Fruit fly (Drosophila melanogaster): ENCODE data around the gene eas.

Gene eas

DNA sequence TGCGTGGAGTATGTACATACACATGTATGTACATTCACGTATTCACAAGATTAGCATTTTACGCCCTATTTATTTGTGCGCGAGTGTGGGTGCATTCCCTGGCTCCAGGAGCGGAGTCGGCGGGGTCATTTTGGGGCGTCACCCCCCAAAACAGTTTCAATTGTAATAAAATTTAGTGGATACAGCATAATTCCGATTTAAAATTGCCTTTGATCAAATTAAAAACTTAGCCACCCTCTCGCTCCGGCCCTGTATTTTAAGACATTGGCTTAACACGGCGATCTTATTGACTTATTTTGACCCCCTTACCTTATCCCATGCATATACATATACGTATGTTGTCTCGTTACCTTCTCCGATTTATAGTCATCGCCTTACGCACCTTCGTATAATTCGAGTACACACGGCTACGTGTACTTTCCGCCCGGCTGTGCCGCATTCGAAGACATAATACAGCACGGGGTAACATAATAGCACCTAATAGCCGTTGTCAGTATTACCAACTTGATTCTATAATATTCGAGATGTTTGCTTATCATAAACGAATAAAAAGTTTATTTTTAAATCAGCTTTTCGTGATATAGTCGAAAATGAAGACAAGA, 1.3 kb downstream of the eas start (continued):
- TF ChIP-seq vri (GFP tag; optimal IDR thresholded peaks at IDR 0.05) = peak; percentile 73
- TF ChIP-seq eg (GFP tag; IDR thresholded peaks at IDR 0.05) = peak; percentile 96
- peak; percentile 93 for TF ChIP-seq Eip75B (GFP tag; optimal IDR thresholded peaks at IDR 0.05)
- TF ChIP-seq CG34406 (GFP tag; optimal IDR thresholded peaks at IDR 0.05) = peak; percentile 89
- TF ChIP-seq CG3032 (tag; optimal IDR thresholded peaks at IDR 0.05) = peak; percentile 87
- TF ChIP-seq Sox14 (GFP tag; optimal IDR thresholded peaks at IDR 0.05) = peak; percentile 91
- peak; percentile 90 for TF ChIP-seq CG8319 (GFP tag; optimal IDR thresholded peaks at IDR 0.05)
- TF ChIP-seq CG10669 (GFP tag; optimal IDR thresholded peaks at IDR 0.05) = peak; percentile 87
- peak; percentile 79 for TF ChIP-seq CG6276 (GFP tag; optimal IDR thresholded peaks at IDR 0.05)
- peak; percentile 77 for TF ChIP-seq Eip93F (GFP tag; optimal IDR thresholded peaks at IDR 0.05)
- peak; percentile 81 for TF ChIP-seq fd59A (GFP tag; optimal IDR thresholded peaks at IDR 0.05)
- peak; percentile 88 for TF ChIP-seq Met (GFP tag; optimal IDR thresholded peaks at IDR 0.05)
- peak; percentile 96 for TF ChIP-seq CG6163 (GFP tag; IDR thresholded peaks at IDR 0.05)

- TF ChIP-seq CG6854 (GFP tag; optimal IDR thresholded peaks at IDR 0.05) (no peak), Hr39 (GFP tag; optimal IDR thresholded peaks at IDR 0.05) (no peak), CG3032 (tag; optimal IDR thresholded peaks at IDR 0.05) (no peak), CG32006 (GFP tag; optimal IDR thresholded peaks at IDR 0.05) (no peak), spab (GFP tag; optimal IDR thresholded peaks at IDR 0.05) (no peak), CG8319 (GFP tag; optimal IDR thresholded peaks at IDR 0.05) (no peak), CG1621 (tag; optimal IDR thresholded peaks at IDR 0.05) (no peak), dsx (GFP tag; optimal IDR thresholded peaks at IDR 0.05; ENCODE audit: poor library complexity, severe bottlenecking) (no peak), pdm3 (GFP tag; optimal IDR thresholded peaks at IDR 0.05) (no peak), CG31627 (GFP tag; optimal IDR thresholded peaks at IDR 0.05) (no peak), Ets21C (GFP tag; optimal IDR thresholded peaks at IDR 0.05) (no peak), fkh (GFP tag; optimal IDR thresholded peaks at IDR 0.05) (no peak), lz (GFP tag; optimal IDR thresholded peaks at IDR 0.05) (no peak)
These were observed 3.2 kb downstream of the eas start for dm6 chrX:16281305-16281704.

dm6 chrX:16281717-16282529, 3.8 kb downstream of the eas start:
- TF ChIP-seq CG11294 (GFP tag; IDR thresholded peaks at IDR 0.05) (no peak), OdsH (GFP tag; optimal IDR thresholded peaks at IDR 0.05) (no peak), CG10631 (GFP tag; optimal IDR thresholded peaks at IDR 0.05) (no peak), CG3032 (tag; optimal IDR thresholded peaks at IDR 0.05) (no peak), fkh (GFP tag; optimal IDR thresholded peaks at IDR 0.05) (peak; percentile 34), Eip75B (GFP tag; optimal IDR thresholded peaks at IDR 0.05) (no peak), vri (GFP tag; optimal IDR thresholded peaks at IDR 0.05) (peak; percentile 78), svp (GFP tag) (peak; percentile 93), Eip78C (GFP tag) (peak; percentile 20), spab (GFP tag; optimal IDR thresholded peaks at IDR 0.05) (no peak)

DNA sequence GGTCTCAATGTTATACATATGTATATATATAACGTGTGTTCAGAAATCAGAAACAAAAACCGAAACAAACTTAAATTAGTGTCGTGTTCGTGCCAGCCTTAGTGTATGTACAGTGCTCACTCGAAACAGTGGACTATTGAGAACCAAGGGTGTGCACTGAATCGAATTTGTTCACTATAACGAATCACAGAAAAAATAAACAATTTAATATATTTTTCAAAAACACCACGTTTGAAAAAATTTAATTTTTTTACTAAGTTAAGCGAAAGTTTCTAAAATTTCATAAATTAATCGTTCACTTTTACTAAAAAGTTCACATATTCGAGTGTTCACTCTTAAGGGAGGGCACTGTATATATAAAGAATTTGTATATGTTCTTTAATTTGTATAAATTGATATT, 7.1 kb downstream of the eas start:
- TF ChIP-seq acj6 (GFP tag; optimal IDR thresholded peaks at IDR 0.05) = peak; percentile 17
- TF ChIP-seq fkh (GFP tag; optimal IDR thresholded peaks at IDR 0.05) = no peak
- peak; percentile 43 for TF ChIP-seq Met (GFP tag; optimal IDR thresholded peaks at IDR 0.05)
- TF ChIP-seq ss (GFP tag; optimal IDR thresholded peaks at IDR 0.05) = no peak
- no peak for TF ChIP-seq CG15336 (GFP tag; IDR thresholded peaks at IDR 0.05)
- TF ChIP-seq CG3032 (tag; optimal IDR thresholded peaks at IDR 0.05) = no peak
- TF ChIP-seq CG11762 (GFP tag; optimal IDR thresholded peaks at IDR 0.05; ENCODE audit: insufficient read depth) = no peak
- TF ChIP-seq Sox15 (GFP tag; optimal IDR thresholded peaks at IDR 0.05) = no peak
- no peak for TF ChIP-seq achi (GFP tag; optimal IDR thresholded peaks at IDR 0.05)
- no peak for TF ChIP-seq CG4318 (GFP tag; optimal IDR thresholded peaks at IDR 0.05)
- peak; percentile 20 for TF ChIP-seq CG6792 (GFP tag; optimal IDR thresholded peaks at IDR 0.05)
- TF ChIP-seq CG6163 (GFP tag; IDR thresholded peaks at IDR 0.05) = no peak
- TF ChIP-seq eg (GFP tag; IDR thresholded peaks at IDR 0.05) = no peak
- no peak for TF ChIP-seq CG10669 (GFP tag; optimal IDR thresholded peaks at IDR 0.05)
- TF ChIP-seq Eip75B (GFP tag; optimal IDR thresholded peaks at IDR 0.05) = peak; percentile 18
- TF ChIP-seq pdm3 (GFP tag; optimal IDR thresholded peaks at IDR 0.05) = peak; percentile 27
- TF ChIP-seq Blimp-1 (GFP tag; optimal IDR thresholded peaks at IDR 0.05) = no peak
- TF ChIP-seq CG6808 (GFP tag; optimal IDR thresholded peaks at IDR 0.05) = no peak
- no peak for TF ChIP-seq CG8119 (GFP tag; IDR thresholded peaks at IDR 0.05)
- TF ChIP-seq OdsH (GFP tag; optimal IDR thresholded peaks at IDR 0.05) = peak; percentile 38
- TF ChIP-seq Lpt (GFP tag; optimal IDR thresholded peaks at IDR 0.05) = no peak
- peak; percentile 46 for TF ChIP-seq esn (GFP tag; optimal IDR thresholded peaks at IDR 0.05)
- TF ChIP-seq svp (GFP tag) = peak; percentile 83
- TF ChIP-seq CG11294 (GFP tag; IDR thresholded peaks at IDR 0.05) = no peak
